Worm (Caenorhabditis elegans) whole organism, L4 larva: Measurements from ENCODE around the gene C12D5.10.

Experiments used
- F44E2.7 ChIP-seq: fragments of 200-800 bp; sonication (Bioruptor generic); IDR thresholded peaks from 2 replicates; pipeline ENCODE4 v2.1.2; 2022; ENCODE audit warnings: missing genetic modification characterization, missing compliant biosample characterization
- F49E8.2 ChIP-seq: sonication (generic microtip); optimal IDR thresholded peaks from 2 replicates; lab custom pipeline; 2016; ENCODE audit warnings: missing compliant biosample characterization, mild to moderate bottlenecking, missing genetic modification characterization, borderline replicate concordance
- T20F7.1 ChIP-seq: fragments of 200-800 bp; sonication (Bioruptor generic); optimal IDR thresholded peaks from 2 replicates; lab custom pipeline; 2018; ENCODE audit warnings: mild to moderate bottlenecking, missing genetic modification characterization, missing compliant biosample characterization
- Y5F2A.4 ChIP-seq: fragments of 200-800 bp; sonication (Bioruptor generic); optimal IDR thresholded peaks from 2 replicates; lab custom pipeline; 2018; ENCODE audit warnings: mild to moderate bottlenecking, missing genetic modification characterization, missing compliant biosample characterization
- Y75B8A.6 ChIP-seq: fragments of 200-800 bp; sonication (Bioruptor generic); IDR thresholded peaks from 2 replicates; pipeline ENCODE4 v1.3.6; 2022; ENCODE audit warnings: missing genetic modification reagents, missing genetic modification characterization, missing compliant biosample characterization
- ZK337.2 ChIP-seq: fragments of 200-800 bp; sonication (Bioruptor generic); IDR thresholded peaks from 2 replicates; pipeline ENCODE4 v1.3.6; 2022; ENCODE audit warnings: missing genetic modification reagents, missing genetic modification characterization, missing compliant biosample characterization
- arid-1 ChIP-seq: fragments of 200-800 bp; sonication (Bioruptor generic); conservative IDR thresholded peaks from 2 replicates; pipeline ENCODE4 v1.3.6; 2022; ENCODE audit warnings: missing genetic modification reagents, missing genetic modification characterization, missing compliant biosample characterization
- attf-4 ChIP-seq: sonication (generic microtip); optimal IDR thresholded peaks from 3 replicates; lab custom pipeline; 2017; ENCODE audit warnings: missing biosample characterization, missing genetic modification characterization
- ceh-20 ChIP-seq: fragments of 200-800 bp; sonication (Bioruptor generic); IDR thresholded peaks from 2 replicates; pipeline ENCODE4 v1.3.6; 2022; ENCODE audit warnings: missing genetic modification reagents, missing genetic modification characterization, missing compliant biosample characterization
- ceh-62 ChIP-seq: sonication (generic microtip); optimal IDR thresholded peaks from 2 replicates; lab custom pipeline; 2017; ENCODE audit warnings: missing biosample characterization, missing genetic modification characterization
- ces-1 ChIP-seq: fragments of 150-350 bp; sonication (generic microtip); optimal IDR thresholded peaks from 4 replicates; lab custom pipeline; 2014; ENCODE audit warnings: missing biosample characterization, missing genetic modification reagents, missing genetic modification characterization
- cey-2 ChIP-seq: sonication (generic microtip); optimal IDR thresholded peaks from 3 replicates; lab custom pipeline; 2017; ENCODE audit warnings: missing genetic modification characterization, mild to moderate bottlenecking, missing compliant biosample characterization, antibody characterized with exemption, borderline replicate concordance; ENCODE audit not compliant: insufficient read depth
- ctbp-1 ChIP-seq: fragments of 200-800 bp; sonication (Bioruptor generic); IDR thresholded peaks from 2 replicates; pipeline ENCODE4 v1.3.6; 2022; ENCODE audit warnings: missing genetic modification reagents, missing genetic modification characterization, missing compliant biosample characterization
- daf-12 ChIP-seq: fragments of 150-350 bp; optimal IDR thresholded peaks from 2 replicates; lab custom pipeline; 2014; ENCODE audit warnings: missing biosample characterization, missing genetic modification reagents, missing genetic modification characterization
- daf-16 ChIP-seq, 3 experiments: sonication (generic microtip); optimal IDR thresholded peaks; 2 replicates each; lab custom pipeline; 2016 to 2017; ENCODE audit warnings: missing genetic modification characterization in 3 of 3, missing genetic modification reagents in 3 of 3, mild to moderate bottlenecking in 2 of 3, missing compliant biosample characterization in 2 of 3, missing biosample characterization in 1 of 3, moderate library complexity in 1 of 3
- daf-8 ChIP-seq: fragments of 200-800 bp; sonication (Bioruptor generic); IDR thresholded peaks from 2 replicates; pipeline ENCODE4 v1.3.6; 2022; ENCODE audit warnings: missing genetic modification characterization, missing compliant biosample characterization
- dmd-9 ChIP-seq: fragments of 200-800 bp; sonication (Bioruptor generic); IDR thresholded peaks from 2 replicates; pipeline ENCODE4 v1.3.6; 2022; ENCODE audit warnings: missing genetic modification reagents, missing genetic modification characterization, missing compliant biosample characterization
- dpl-1 ChIP-seq: fragments of 150-350 bp; optimal IDR thresholded peaks from 2 replicates; lab custom pipeline; 2014; ENCODE audit warnings: missing biosample characterization, missing genetic modification reagents, missing genetic modification characterization
- duxl-1 ChIP-seq: sonication (generic microtip); optimal IDR thresholded peaks from 2 replicates; lab custom pipeline; 2016; ENCODE audit warnings: mild to moderate bottlenecking, missing genetic modification characterization, moderate library complexity, missing compliant biosample characterization; ENCODE audit not compliant: poor library complexity
- egl-43 ChIP-seq: fragments of 200-800 bp; sonication (Bioruptor generic); IDR thresholded peaks from 2 replicates; pipeline ENCODE4 v1.3.6; 2022; ENCODE audit warnings: missing genetic modification reagents, missing genetic modification characterization, missing compliant biosample characterization
- gei-8 ChIP-seq: fragments of 200-800 bp; sonication (Bioruptor generic); optimal IDR thresholded peaks from 2 replicates; lab custom pipeline; 2018; ENCODE audit warnings: mild to moderate bottlenecking, missing genetic modification characterization, missing compliant biosample characterization
- hif-1 ChIP-seq, 2 experiments: sonication (generic microtip); optimal IDR thresholded peaks; 2 replicates each; lab custom pipeline; 2016 to 2017; ENCODE audit warnings: missing compliant biosample characterization in 2 of 2, missing genetic modification characterization in 2 of 2, missing genetic modification reagents in 2 of 2, missing genotype in 2 of 2, mild to moderate bottlenecking in 1 of 2
- hlh-30 ChIP-seq: sonication (generic microtip); optimal IDR thresholded peaks from 2 replicates; lab custom pipeline; 2017; ENCODE audit warnings: antibody characterized with exemption, mild to moderate bottlenecking, missing genetic modification characterization, missing compliant biosample characterization; ENCODE audit not compliant: insufficient read depth
- lim-7 ChIP-seq: fragments of 200-800 bp; sonication (Bioruptor generic); IDR thresholded peaks from 2 replicates; pipeline ENCODE4 v1.3.6; 2022; ENCODE audit warnings: missing genetic modification characterization, missing compliant biosample characterization
- lin-1 ChIP-seq: fragments of 200-800 bp; sonication (Bioruptor generic); IDR thresholded peaks from 2 replicates; pipeline ENCODE4 v1.3.6; 2022; ENCODE audit warnings: missing genetic modification reagents, missing genetic modification characterization, missing compliant biosample characterization
- lin-13 ChIP-seq: fragments of 150-350 bp; optimal IDR thresholded peaks from 2 replicates; lab custom pipeline; 2014; ENCODE audit warnings: missing biosample characterization, missing genetic modification reagents, missing genetic modification characterization
- lin-15B ChIP-seq: fragments of 150-350 bp; sonication (generic microtip); optimal IDR thresholded peaks from 3 replicates; lab custom pipeline; 2014; ENCODE audit warnings: missing biosample characterization, missing genetic modification characterization
- lir-3 ChIP-seq: sonication (generic microtip); optimal IDR thresholded peaks from 2 replicates; lab custom pipeline; 2016; ENCODE audit warnings: mild to moderate bottlenecking, missing genetic modification characterization, missing compliant biosample characterization
- madf-9 ChIP-seq: fragments of 200-800 bp; sonication (Bioruptor generic); conservative IDR thresholded peaks from 2 replicates; pipeline ENCODE4 v1.3.6; 2022; ENCODE audit warnings: missing genetic modification reagents, missing genetic modification characterization, missing compliant biosample characterization
- mdl-1 ChIP-seq, 2 experiments: fragments of 150-350 bp in 1 of 2; sonication (generic microtip) in 1 of 2; optimal IDR thresholded peaks; 2 replicates each; lab custom pipeline; 2014 to 2017; ENCODE audit warnings: missing biosample characterization in 2 of 2, missing genetic modification characterization in 2 of 2
- mdt-29 ChIP-seq: fragments of 200-800 bp; sonication (Bioruptor generic); IDR thresholded peaks from 2 replicates; pipeline ENCODE4 v1.3.6; 2022; ENCODE audit warnings: missing genetic modification reagents, missing genetic modification characterization, missing compliant biosample characterization
- mxl-2 ChIP-seq: fragments of 200-800 bp; sonication (Bioruptor generic); conservative IDR thresholded peaks from 2 replicates; pipeline ENCODE4 v1.3.6; 2022; ENCODE audit warnings: missing genetic modification reagents, missing genetic modification characterization, missing compliant biosample characterization
- mxl-3 ChIP-seq: fragments of 200-800 bp; sonication (Bioruptor generic); optimal IDR thresholded peaks from 2 replicates; lab custom pipeline; 2018; ENCODE audit warnings: mild to moderate bottlenecking, missing genetic modification characterization, missing compliant biosample characterization
- nhr-10 ChIP-seq: fragments of 150-350 bp; optimal IDR thresholded peaks from 2 replicates; lab custom pipeline; 2014; ENCODE audit warnings: missing biosample characterization, missing genetic modification characterization
- nhr-102 ChIP-seq: sonication (generic microtip); optimal IDR thresholded peaks from 2 replicates; lab custom pipeline; 2016; ENCODE audit warnings: mild to moderate bottlenecking, missing genetic modification characterization, moderate library complexity, missing compliant biosample characterization
- nhr-237 ChIP-seq: sonication (generic microtip); optimal IDR thresholded peaks from 2 replicates; lab custom pipeline; 2017; ENCODE audit warnings: missing biosample characterization, missing genetic modification characterization
- nhr-41 ChIP-seq: fragments of 200-800 bp; sonication (Bioruptor generic); IDR thresholded peaks from 2 replicates; pipeline ENCODE4 v1.3.6; 2022; ENCODE audit warnings: missing genetic modification reagents, missing genetic modification characterization, missing compliant biosample characterization
- nhr-42 ChIP-seq: fragments of 200-800 bp; sonication (Bioruptor generic); IDR thresholded peaks from 2 replicates; pipeline ENCODE4 v1.3.6; 2022; ENCODE audit warnings: missing genetic modification characterization, missing compliant biosample characterization
- nhr-48 ChIP-seq: sonication (generic microtip); optimal IDR thresholded peaks from 2 replicates; lab custom pipeline; 2016; ENCODE audit warnings: mild to moderate bottlenecking, missing genetic modification characterization, missing compliant biosample characterization
- set-16 ChIP-seq: fragments of 200-800 bp; sonication (Bioruptor generic); IDR thresholded peaks from 2 replicates; pipeline ENCODE4 v1.3.6; 2022; ENCODE audit warnings: missing genetic modification reagents, missing genetic modification characterization, missing compliant biosample characterization
- skn-1 ChIP-seq: fragments of 150-350 bp; optimal IDR thresholded peaks from 2 replicates; lab custom pipeline; 2014; ENCODE audit warnings: missing biosample characterization, missing genetic modification characterization
- tra-1 ChIP-seq: fragments of 200-800 bp; sonication (Bioruptor generic); IDR thresholded peaks from 2 replicates; pipeline ENCODE4 v1.3.6; 2022; ENCODE audit warnings: missing genetic modification reagents, missing genetic modification characterization, missing compliant biosample characterization
- unc-39 ChIP-seq: sonication (generic microtip); optimal IDR thresholded peaks from 2 replicates; lab custom pipeline; 2017; ENCODE audit warnings: missing biosample characterization, missing genetic modification characterization
- zag-1 ChIP-seq: fragments of 150-350 bp; optimal IDR thresholded peaks from 2 replicates; lab custom pipeline; 2014; ENCODE audit warnings: missing biosample characterization, missing genetic modification characterization
- zfp-3 ChIP-seq: fragments of 200-800 bp; sonication (Bioruptor generic); conservative IDR thresholded peaks from 2 replicates; pipeline ENCODE4 v1.3.6; 2022; ENCODE audit warnings: missing genetic modification reagents, missing genetic modification characterization, missing compliant biosample characterization
- zip-11 ChIP-seq: fragments of 200-800 bp; sonication (Bioruptor generic); IDR thresholded peaks from 2 replicates; pipeline ENCODE4 v1.3.6; 2022; ENCODE audit warnings: missing genetic modification characterization, missing compliant biosample characterization
- zip-2 ChIP-seq: fragments of 150-350 bp; optimal IDR thresholded peaks from 2 replicates; lab custom pipeline; 2014; ENCODE audit warnings: missing biosample characterization, missing genetic modification characterization
- ztf-11 ChIP-seq: fragments of 150-350 bp; optimal IDR thresholded peaks from 2 replicates; lab custom pipeline; 2014; ENCODE audit warnings: missing biosample characterization, missing genetic modification characterization
- ztf-7 ChIP-seq: fragments of 150-350 bp; optimal IDR thresholded peaks from 2 replicates; lab custom pipeline; 2014; ENCODE audit warnings: missing biosample characterization, missing genetic modification characterization

The C12D5.10 gene

ce11 chrV:7728003-7728678 lies 34.8 kb upstream of the C12D5.10 start (continued):
- peak; percentile 77 for TF ChIP-seq hlh-30 (tag; lab: Kevin White, UChicago)
- peak; percentile 1 for TF ChIP-seq mxl-3 (GFP tag; lab: Kevin White, UChicago)
- no peak for TF ChIP-seq Y5F2A.4 (GFP tag; lab: Kevin White, UChicago)
- TF ChIP-seq nhr-48: peak; percentile 84
- no peak for TF ChIP-seq attf-4 (tag; lab: Kevin White, UChicago)
- TF ChIP-seq egl-43 (GFP tag; lab: Robert Waterston, UW): peak; percentile 89
- TF ChIP-seq lin-13: peak; percentile 22
- peak; percentile 48 for TF ChIP-seq dpl-1 (GFP tag; lab: Kevin White, UChicago)
- TF ChIP-seq dmd-9: 0 out of 2 replicates have a peak, but pooled peaks have one; percentile 6
- no peak for TF ChIP-seq ceh-62 (tag; lab: Kevin White, UChicago)
- TF ChIP-seq gei-8: no peak
- TF ChIP-seq madf-9: peak; percentile 58; the same call in 1 of the 2 replicates
- no peak for TF ChIP-seq zfp-3 (GFP tag; lab: Robert Waterston, UW)
- TF ChIP-seq unc-39 (tag; lab: Kevin White, UChicago): no peak
- TF ChIP-seq mdl-1 (tag; optimal IDR thresholded peaks at IDR 0.05; lab: Kevin White, UChicago): peak; percentile 9 to 56
- TF ChIP-seq ZK337.2 (GFP tag; lab: Robert Waterston, UW): no peak
- TF ChIP-seq skn-1 (tag; lab: Kevin White, UChicago): no peak
- no peak for TF ChIP-seq daf-8 (GFP tag; lab: Robert Waterston, UW)
- TF ChIP-seq tra-1 (GFP tag; lab: Robert Waterston, UW): peak; percentile 63
- peak; percentile 96 for TF ChIP-seq ctbp-1 (GFP tag; lab: Robert Waterston, UW)
- no peak for TF ChIP-seq duxl-1 (tag; lab: Kevin White, UChicago)
- no peak for TF ChIP-seq Y75B8A.6 (GFP tag; lab: Robert Waterston, UW)
- TF ChIP-seq set-16 (GFP tag; lab: Robert Waterston, UW): peak; percentile 98
- no peak for TF ChIP-seq nhr-237 (tag; lab: Kevin White, UChicago)
- TF ChIP-seq mdt-29 (GFP tag; lab: Robert Waterston, UW): no peak
- TF ChIP-seq nhr-102: peak; percentile 23
- no peak for TF ChIP-seq lir-3 (tag; lab: Kevin White, UChicago)
- no peak for TF ChIP-seq nhr-10 (tag; lab: Kevin White, UChicago)
- TF ChIP-seq daf-16 (GFP tag; optimal IDR thresholded peaks at IDR 0.05; lab: Kevin White, UChicago): peak in 1 of 2 experiments; percentile 78
- TF ChIP-seq daf-16 (tag; optimal IDR thresholded peaks at IDR 0.05; lab: Kevin White, UChicago): no peak
- TF ChIP-seq nhr-42 (GFP tag; lab: Robert Waterston, UW): peak; percentile 43; the same call in 1 of the 2 replicates
- no peak for TF ChIP-seq cey-2 (tag; lab: Kevin White, UChicago)
- 0 out of 2 replicates have a peak, but pooled peaks have one; percentile 9 for TF ChIP-seq mxl-2
- TF ChIP-seq T20F7.1 (GFP tag; lab: Kevin White, UChicago): no peak
- TF ChIP-seq ztf-11 (tag; lab: Kevin White, UChicago): no peak
- no peak for TF ChIP-seq daf-12 (tag; lab: Kevin White, UChicago)
- TF ChIP-seq F49E8.2 (tag; lab: Kevin White, UChicago): no peak
- no peak for TF ChIP-seq nhr-41
- no peak for TF ChIP-seq zip-11 (GFP tag; lab: Robert Waterston, UW)
- peak; percentile 53 for TF ChIP-seq zag-1
- peak; percentile 92 for TF ChIP-seq ceh-20 (GFP tag; lab: Robert Waterston, UW)
- TF ChIP-seq ztf-7 (tag; lab: Kevin White, UChicago): no peak
- no peak for TF ChIP-seq lin-15B (tag; lab: Kevin White, UChicago)
- peak; percentile 49; the same call in 1 of the 2 replicates for TF ChIP-seq arid-1 (GFP tag; lab: Robert Waterston, UW)
- TF ChIP-seq ces-1 (GFP tag; lab: Kevin White, UChicago): peak; percentile 48
- TF ChIP-seq hif-1 (tag; optimal IDR thresholded peaks at IDR 0.05; lab: Kevin White, UChicago): peak; percentile 4 to 76
- TF ChIP-seq F44E2.7 (GFP tag; lab: Robert Waterston, UW): no peak
- no peak for TF ChIP-seq lin-1 (GFP tag; lab: Robert Waterston, UW)
- no peak for TF ChIP-seq lim-7 (GFP tag; lab: Robert Waterston, UW)
- no peak for TF ChIP-seq zip-2 (tag; lab: Kevin White, UChicago)
